Worm (Caenorhabditis elegans): ENCODE measurements around the gene ZK616.61.

- TF ChIP-seq nhr-28 (tag; optimal IDR thresholded peaks at IDR 0.05), result no peak
- TF ChIP-seq elt-1 (tag; optimal IDR thresholded peaks at IDR 0.05; ENCODE audit: borderline replicate concordance, insufficient read depth), result no peak
- TF ChIP-seq lin-13 (tag; optimal IDR thresholded peaks at IDR 0.05), result no peak
- TF ChIP-seq mls-2 (tag; optimal IDR thresholded peaks at IDR 0.05), result no peak
- no peak for TF ChIP-seq nhr-237 (tag; optimal IDR thresholded peaks at IDR 0.05)
- no peak for TF ChIP-seq blmp-1 (tag; optimal IDR thresholded peaks at IDR 0.05)
- no peak for TF ChIP-seq pha-4 (tag; optimal IDR thresholded peaks at IDR 0.05)
- TF ChIP-seq ces-1 (GFP tag; optimal IDR thresholded peaks at IDR 0.05), result no peak
- TF ChIP-seq bed-3 (GFP tag; optimal IDR thresholded peaks at IDR 0.05), result no peak
- TF ChIP-seq unc-62 (GFP tag; optimal IDR thresholded peaks at IDR 0.05), result no peak
- no peak for TF ChIP-seq nhr-76 (tag; optimal IDR thresholded peaks at IDR 0.05)
- no peak for TF ChIP-seq elt-3 (tag; optimal IDR thresholded peaks at IDR 0.05)
- no peak for TF ChIP-seq ztf-11 (tag; optimal IDR thresholded peaks at IDR 0.05)
- TF ChIP-seq drap-1 (GFP tag; optimal IDR thresholded peaks at IDR 0.05), result no peak
Observed at ce11 chrIV:5419122-5419521, 13.7 kb downstream of the ZK616.61 start, which contains the start of gene ehn-3.

All from whole organism, mixed stage, embryonic.